Fruit fly (Drosophila melanogaster): ENCODE data around the gene CG33985.

Gene CG33985

dm6 chr3L:15548843-15549242, 22.2 kb upstream of the CG33985 start (continued):
- TF ChIP-seq CG18262 (tag; optimal IDR thresholded peaks at IDR 0.05): no peak
- TF ChIP-seq Chrac-16 (GFP tag; optimal IDR thresholded peaks at IDR 0.05): no peak
- peak; percentile 59 for TF ChIP-seq CG34376 (GFP tag; optimal IDR thresholded peaks at IDR 0.05)
- no peak for TF ChIP-seq CG15601 (tag; optimal IDR thresholded peaks at IDR 0.05)

DNA sequence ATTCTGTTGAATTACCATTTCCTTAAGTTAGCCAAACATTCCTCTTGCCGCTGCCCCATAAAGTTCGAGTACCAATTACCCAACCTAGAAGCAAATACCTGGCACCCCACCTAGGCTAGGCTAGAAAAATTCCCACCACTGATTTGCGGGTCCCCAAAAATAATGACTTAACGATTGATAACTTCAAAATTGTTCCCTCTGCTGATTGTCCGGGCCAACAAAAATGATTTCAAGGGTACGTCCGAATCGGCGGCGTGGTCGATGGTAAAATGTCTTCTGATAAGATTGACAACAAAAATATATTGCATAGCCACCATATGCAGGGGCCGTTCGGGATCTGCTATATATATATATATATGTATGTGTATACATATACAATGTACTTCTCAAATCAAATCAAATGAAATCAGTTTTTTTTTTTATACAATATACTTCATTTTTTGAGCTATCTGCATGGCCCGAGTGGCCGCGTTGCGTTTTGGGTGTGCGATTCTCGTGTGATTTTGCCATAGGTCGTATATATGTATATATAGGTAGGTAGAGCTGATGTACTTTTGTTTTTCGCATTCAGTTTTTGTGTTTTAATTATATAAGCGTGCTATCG, 20.7 kb upstream of the CG33985 start:
- peak; percentile 23 for TF ChIP-seq mirr (GFP tag; optimal IDR thresholded peaks at IDR 0.05)
- TF ChIP-seq exex (tag; optimal IDR thresholded peaks at IDR 0.05): peak; percentile 80
- no peak for TF ChIP-seq crp (GFP tag; optimal IDR thresholded peaks at IDR 0.05)
- TF ChIP-seq corto (GFP tag; optimal IDR thresholded peaks at IDR 0.05): peak; percentile 56
- peak; percentile 29 for TF ChIP-seq grn (GFP tag; optimal IDR thresholded peaks at IDR 0.05)
- TF ChIP-seq GATAe (GFP tag; conservative IDR thresholded peaks at IDR 0.05): 0 out of 2 replicates have a peak, but pooled peaks have one; percentile 18
- TF ChIP-seq chinmo (GFP tag; IDR thresholded peaks at IDR 0.05; ENCODE audit: partially characterized antibody): 0 out of 4 replicates have a peak, but pooled peaks have one; percentile 59
- TF ChIP-seq sd (tag; optimal IDR thresholded peaks at IDR 0.05): peak; percentile 41
- peak; percentile 72 for TF ChIP-seq sug (tag; optimal IDR thresholded peaks at IDR 0.05)
- peak; percentile 2 for TF ChIP-seq CG12769 (tag; optimal IDR thresholded peaks at IDR 0.05)
- TF ChIP-seq tap (tag; optimal IDR thresholded peaks at IDR 0.05): no peak
- TF ChIP-seq HmgD (GFP tag; optimal IDR thresholded peaks at IDR 0.05): no peak

DNA sequence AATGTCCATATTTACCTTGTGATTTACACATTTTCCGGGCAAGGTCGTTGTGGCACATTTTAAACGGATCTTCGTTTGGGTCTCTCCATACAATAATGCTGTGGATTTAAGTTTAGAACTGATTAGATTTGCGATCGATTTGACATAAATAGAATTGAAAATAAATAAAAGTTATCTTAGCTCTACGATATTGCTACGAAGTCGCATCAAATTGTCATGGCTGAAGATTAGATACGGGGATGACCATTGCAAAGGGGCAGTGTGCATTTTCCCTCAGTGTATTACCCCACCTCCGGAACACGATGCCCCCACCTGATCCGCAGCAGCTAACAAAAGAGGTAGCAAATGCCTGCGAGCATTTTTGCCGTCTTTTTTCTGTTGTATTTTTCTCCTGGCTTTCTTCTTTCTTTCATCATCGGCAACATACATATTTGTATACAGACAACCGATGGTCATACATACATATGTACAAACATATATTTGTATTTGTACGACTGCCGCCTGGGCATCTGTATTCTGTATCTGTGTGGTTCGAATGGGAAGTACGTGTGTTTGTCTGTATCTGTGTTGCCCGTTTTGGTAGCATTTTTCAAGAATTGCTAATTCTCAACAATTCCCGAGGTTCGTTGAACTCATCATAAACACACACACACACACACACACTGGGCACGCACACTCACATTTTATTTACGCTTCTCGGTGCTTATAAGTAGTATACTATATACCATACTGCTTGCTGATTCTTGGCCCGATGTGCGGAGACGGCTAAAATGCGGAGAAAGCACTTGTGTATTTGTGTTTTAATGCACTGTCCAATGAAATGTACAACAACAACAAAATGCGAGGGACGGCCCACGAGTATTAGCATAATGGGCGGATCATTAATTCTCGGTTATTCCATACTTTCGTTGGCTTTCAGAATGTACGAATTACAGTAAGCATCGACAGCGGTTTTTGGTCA, 18.1 kb upstream of the CG33985 start:
- TF ChIP-seq NK7.1 (GFP tag; optimal IDR thresholded peaks at IDR 0.05) (no peak), sd (tag; optimal IDR thresholded peaks at IDR 0.05) (peak; percentile 53), CG7556 (GFP tag; optimal IDR thresholded peaks at IDR 0.05) (no peak), HmgD (GFP tag; optimal IDR thresholded peaks at IDR 0.05) (no peak), tup (GFP tag; optimal IDR thresholded peaks at IDR 0.05) (no peak), CG18011 (GFP tag; optimal IDR thresholded peaks at IDR 0.05) (no peak), CG31441 (GFP tag; IDR thresholded peaks at IDR 0.05) (0 out of 2 replicates have a peak, but pooled peaks have one; percentile 17), Opbp (GFP tag; IDR thresholded peaks at IDR 0.05; ENCODE audit: partially characterized antibody) (0 out of 3 replicates have a peak, but pooled peaks have one; percentile 12), bsh (GFP tag; optimal IDR thresholded peaks at IDR 0.05) (peak in 1 of 2 experiments; percentile 20), sob (GFP tag; IDR thresholded peaks at IDR 0.05) (no peak), Side (GFP tag; optimal IDR thresholded peaks at IDR 0.05) (no peak), Ets65A (GFP tag) (peak; percentile 60), CG18262 (tag; optimal IDR thresholded peaks at IDR 0.05) (peak; percentile 41), lbe (GFP tag; optimal IDR thresholded peaks at IDR 0.05) (no peak), ase (GFP tag; IDR thresholded peaks at IDR 0.05) (0 out of 3 replicates have a peak, but pooled peaks have one; percentile 26), gfzf (GFP tag; optimal IDR thresholded peaks at IDR 0.05) (no peak), Sox102F (GFP tag; optimal IDR thresholded peaks at IDR 0.05) (peak; percentile 17), CG10366 (GFP tag; IDR thresholded peaks at IDR 0.05) (no peak), CG15601 (tag; optimal IDR thresholded peaks at IDR 0.05) (peak; percentile 6), prd (optimal IDR thresholded peaks at IDR 0.05) (no peak), prd (GFP tag; IDR thresholded peaks at IDR 0.05) (peak; percentile 28; the same call in 1 of the 3 replicates), Xbp1 (GFP tag; optimal IDR thresholded peaks at IDR 0.05) (no peak), CG6683 (GFP tag; optimal IDR thresholded peaks at IDR 0.05) (no peak), gem (tag; optimal IDR thresholded peaks at IDR 0.05) (peak; percentile 4), pan (optimal IDR thresholded peaks at IDR 0.05) (no peak), pan (GFP tag; optimal IDR thresholded peaks at IDR 0.05 in 1 of 2, IDR thresholded peaks at IDR 0.05 in 1 of 2) (peak in 1 of 2 experiments; percentile 19), sens (GFP tag) (peak; percentile 66), CG11504 (tag; optimal IDR thresholded peaks at IDR 0.05) (peak; percentile 21), CG33213 (GFP tag; optimal IDR thresholded peaks at IDR 0.05) (no peak), CG4424 (GFP tag; optimal IDR thresholded peaks at IDR 0.05) (peak; percentile 15), dmrt99B (tag; optimal IDR thresholded peaks at IDR 0.05) (peak; percentile 20), CG12769 (tag; optimal IDR thresholded peaks at IDR 0.05) (no peak)

Data from whole organism, embryonic.